Fruit fly (Drosophila melanogaster) whole organism, prepupa: Measurements from ENCODE around the gene TfIIS.

Source experiments
- Blimp-1 ChIP-seq: fragments of 200-800 bp; sonication (Bioruptor generic); optimal IDR thresholded peaks from 3 replicates; lab custom pipeline; 2017; ENCODE audit warnings: missing biosample characterization, missing genetic modification characterization, mild to moderate bottlenecking, moderate library complexity, missing genetic modification reagents
- CG10631 ChIP-seq: fragments of 200-800 bp; sonication (Bioruptor generic); optimal IDR thresholded peaks from 2 replicates; lab custom pipeline; 2016; ENCODE audit warnings: missing biosample characterization, missing genetic modification characterization
- CG10669 ChIP-seq: fragments of 200-800 bp; sonication (Bioruptor generic); optimal IDR thresholded peaks from 3 replicates; lab custom pipeline; 2018; ENCODE audit warnings: missing biosample characterization, mild to moderate bottlenecking, missing genetic modification characterization, moderate library complexity
- CG11294 ChIP-seq: fragments of 200-800 bp; sonication (Bioruptor generic); IDR thresholded peaks from 2 replicates; pipeline ENCODE4 v1.3.6; 2022; ENCODE audit warnings: missing biosample characterization, missing genetic modification characterization
- CG11902 ChIP-seq: fragments of 200-800 bp; sonication (Bioruptor generic); optimal IDR thresholded peaks from 3 replicates; lab custom pipeline; 2016; ENCODE audit warnings: missing biosample characterization, missing genetic modification characterization
- CG3032 ChIP-seq: fragments of 200-800 bp; optimal IDR thresholded peaks from 2 replicates; lab custom pipeline; 2019; ENCODE audit warnings: missing biosample characterization, mild to moderate bottlenecking, missing genetic modification characterization, moderate library complexity
- CG31627 ChIP-seq: fragments of 200-800 bp; sonication (Bioruptor generic); optimal IDR thresholded peaks from 3 replicates; lab custom pipeline; 2016; ENCODE audit warnings: missing biosample characterization, missing genetic modification characterization
- CG34406 ChIP-seq: fragments of 200-800 bp; sonication (Bioruptor generic); optimal IDR thresholded peaks from 3 replicates; lab custom pipeline; 2016; ENCODE audit warnings: missing biosample characterization, missing genetic modification characterization
- CG4318 ChIP-seq: fragments of 200-800 bp; sonication (Bioruptor generic); optimal IDR thresholded peaks from 3 replicates; lab custom pipeline; 2017; ENCODE audit warnings: missing biosample characterization, mild to moderate bottlenecking, missing genetic modification characterization
- CG6163 ChIP-seq: fragments of 200-800 bp; sonication (Bioruptor generic); IDR thresholded peaks from 3 replicates; pipeline ENCODE4 v1.3.6; 2022; ENCODE audit warnings: missing biosample characterization, missing genetic modification characterization
- CG6276 ChIP-seq: fragments of 200-800 bp; sonication (Bioruptor generic); optimal IDR thresholded peaks from 2 replicates; lab custom pipeline; 2017; ENCODE audit warnings: missing biosample characterization, mild to moderate bottlenecking, missing genetic modification characterization
- CG6792 ChIP-seq: fragments of 200-800 bp; sonication (Bioruptor generic); optimal IDR thresholded peaks from 3 replicates; lab custom pipeline; 2016; ENCODE audit warnings: missing biosample characterization, missing genetic modification characterization
- CG6854 ChIP-seq: fragments of 200-800 bp; sonication (Bioruptor generic); optimal IDR thresholded peaks from 2 replicates; lab custom pipeline; 2017; ENCODE audit warnings: missing biosample characterization, mild to moderate bottlenecking, missing genetic modification characterization
- CG8119 ChIP-seq: fragments of 200-800 bp; sonication (Bioruptor generic); IDR thresholded peaks from 3 replicates; pipeline ENCODE4 v1.3.6; 2022; ENCODE audit warnings: missing biosample characterization, missing genetic modification characterization
- CG8319 ChIP-seq: fragments of 200-800 bp; sonication (Bioruptor generic); optimal IDR thresholded peaks from 3 replicates; lab custom pipeline; 2016; ENCODE audit warnings: missing biosample characterization, missing genetic modification characterization
- CG8632 ChIP-seq: fragments of 200-800 bp; sonication (Bioruptor generic); optimal IDR thresholded peaks from 3 replicates; lab custom pipeline; 2016; ENCODE audit warnings: missing biosample characterization, missing genetic modification characterization
- Eip78C ChIP-seq: fragments of 200-800 bp; sonication (Bioruptor generic); peaks from one replicate; lab custom pipeline; 2016; ENCODE audit warnings: missing biosample characterization, missing genetic modification characterization
- Eip93F ChIP-seq: fragments of 200-800 bp; sonication (Bioruptor generic); optimal IDR thresholded peaks from 2 replicates; lab custom pipeline; 2016; ENCODE audit warnings: missing biosample characterization, mild to moderate bottlenecking, missing genetic modification characterization
- Ets21C ChIP-seq: fragments of 200-800 bp; sonication (Bioruptor generic); optimal IDR thresholded peaks from 3 replicates; lab custom pipeline; 2016; ENCODE audit warnings: missing biosample characterization, missing genetic modification characterization
- Hr38 ChIP-seq: sonication (Bioruptor generic); optimal IDR thresholded peaks from 2 replicates; lab custom pipeline; 2016; ENCODE audit warnings: missing biosample characterization, missing genetic modification characterization
- Lpt ChIP-seq: fragments of 200-800 bp; sonication (Bioruptor generic); optimal IDR thresholded peaks from 3 replicates; lab custom pipeline; 2016; ENCODE audit warnings: missing biosample characterization, missing genetic modification characterization
- Sox102F ChIP-seq: fragments of 200-800 bp; sonication (Bioruptor generic); optimal IDR thresholded peaks from 2 replicates; lab custom pipeline; 2016; ENCODE audit warnings: missing biosample characterization, mild to moderate bottlenecking, missing genetic modification characterization
- Sox14 ChIP-seq: fragments of 200-800 bp; sonication (Bioruptor generic); optimal IDR thresholded peaks from 3 replicates; lab custom pipeline; 2016; ENCODE audit warnings: missing biosample characterization, missing genetic modification characterization
- achi ChIP-seq: fragments of 200-800 bp; sonication (Bioruptor generic); optimal IDR thresholded peaks from 3 replicates; lab custom pipeline; 2016; ENCODE audit warnings: missing biosample characterization, missing genetic modification characterization
- cyc ChIP-seq: fragments of 200-800 bp; sonication (Bioruptor generic); optimal IDR thresholded peaks from 3 replicates; lab custom pipeline; 2016; ENCODE audit warnings: missing biosample characterization, missing genetic modification characterization
- dac ChIP-seq: fragments of 200-800 bp; sonication (Bioruptor generic); optimal IDR thresholded peaks from 2 replicates; lab custom pipeline; 2017; ENCODE audit warnings: missing biosample characterization, mild to moderate bottlenecking, missing genetic modification characterization
- esn ChIP-seq: fragments of 200-800 bp; sonication (Bioruptor generic); optimal IDR thresholded peaks from 2 replicates; lab custom pipeline; 2016; ENCODE audit warnings: missing biosample characterization, mild to moderate bottlenecking, missing genetic modification characterization, moderate library complexity
- lz ChIP-seq: fragments of 200-800 bp; sonication (Bioruptor generic); optimal IDR thresholded peaks from 3 replicates; lab custom pipeline; 2016; ENCODE audit warnings: missing biosample characterization, missing genetic modification characterization
- spab ChIP-seq: fragments of 200-800 bp; sonication (Bioruptor generic); optimal IDR thresholded peaks from 2 replicates; lab custom pipeline; 2017; ENCODE audit warnings: missing biosample characterization, mild to moderate bottlenecking, missing genetic modification characterization, missing genetic modification reagents
- ss ChIP-seq, 2 experiments: fragments of 200-800 bp; sonication (Bioruptor generic); optimal IDR thresholded peaks; 2 replicates in 1 of 2; 3 replicates in 1 of 2; lab custom pipeline; 2017 to 2018; ENCODE audit warnings: mild to moderate bottlenecking in 2 of 2, missing biosample characterization in 2 of 2, missing genetic modification characterization in 2 of 2, moderate library complexity in 1 of 2
- topi ChIP-seq: fragments of 200-800 bp; sonication (Bioruptor generic); optimal IDR thresholded peaks from 3 replicates; lab custom pipeline; 2016; ENCODE audit warnings: missing biosample characterization, missing genetic modification characterization

TfIIS gene

DNA sequence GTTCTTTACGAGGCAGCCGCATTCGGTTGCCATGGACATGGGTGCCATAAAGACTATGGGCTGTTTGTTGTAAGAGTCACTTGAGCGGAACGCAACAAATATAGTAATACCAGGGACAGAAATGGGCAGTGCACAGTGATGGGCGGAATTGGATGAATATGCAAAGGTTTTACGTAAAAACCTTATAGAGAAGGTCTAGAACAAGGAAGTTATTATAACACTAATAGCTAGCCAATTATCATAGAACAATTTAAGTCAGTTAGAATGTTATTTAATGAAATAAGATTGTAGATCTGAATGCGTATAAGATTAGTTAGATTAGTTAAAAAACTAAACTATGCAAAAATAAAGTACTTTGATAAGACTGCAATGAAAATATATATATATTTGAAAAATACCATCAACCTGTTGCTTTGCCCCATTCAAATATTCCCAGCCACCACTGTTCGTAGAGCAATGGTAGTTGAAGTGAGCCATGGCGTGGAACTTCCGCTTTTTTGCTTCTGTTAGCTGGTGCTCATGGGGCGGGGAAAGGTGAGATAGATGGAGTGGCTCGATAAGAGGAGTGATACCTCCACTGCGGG, 7.7 kb downstream of the TfIIS start:
- TF ChIP-seq CG4318 (GFP tag; lab: Kevin White, UChicago): no peak
- TF ChIP-seq CG8119 (GFP tag; lab: Robert Waterston, UW): peak; percentile 31; the same call in 1 of the 3 replicates
- TF ChIP-seq Lpt: peak; percentile 18
- TF ChIP-seq CG6276 (GFP tag; lab: Kevin White, UChicago): no peak
- no peak for TF ChIP-seq CG10669 (GFP tag; lab: Kevin White, UChicago)
- TF ChIP-seq CG10631 (GFP tag; lab: Kevin White, UChicago): peak; percentile 49

DNA sequence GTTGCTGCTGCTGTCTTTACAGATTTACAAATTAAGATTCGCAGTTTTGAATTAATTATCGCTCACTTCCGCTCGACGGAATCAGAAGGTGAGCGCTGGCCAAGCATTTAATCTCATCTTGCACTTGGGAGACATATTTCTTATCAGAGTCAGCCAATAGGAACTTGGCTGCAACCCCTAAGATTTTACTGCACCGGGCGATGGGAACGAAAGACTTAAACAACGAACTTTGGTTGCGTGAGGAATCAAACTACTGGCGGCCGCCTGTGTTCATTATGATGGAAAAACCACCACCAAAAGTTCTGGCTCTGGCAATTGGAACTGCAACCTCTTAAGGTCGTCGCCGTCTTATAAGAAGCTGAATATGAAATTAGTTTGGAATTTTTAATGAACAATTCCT, 16.8 kb downstream of the TfIIS start:
- no peak for TF ChIP-seq CG3032 (tag; lab: Kevin White, UChicago)
- TF ChIP-seq CG6854 (GFP tag; lab: Kevin White, UChicago): no peak
- TF ChIP-seq CG8119 (GFP tag; lab: Robert Waterston, UW): no peak
- TF ChIP-seq Lpt: no peak
- TF ChIP-seq ss (GFP tag; optimal IDR thresholded peaks at IDR 0.05; lab: Kevin White, UChicago): no peak
- TF ChIP-seq dac (GFP tag; lab: Kevin White, UChicago): no peak
- no peak for TF ChIP-seq CG6792 (GFP tag; lab: Kevin White, UChicago)
- no peak for TF ChIP-seq CG11294 (GFP tag; lab: Robert Waterston, UW)
- TF ChIP-seq Blimp-1: no peak

DNA sequence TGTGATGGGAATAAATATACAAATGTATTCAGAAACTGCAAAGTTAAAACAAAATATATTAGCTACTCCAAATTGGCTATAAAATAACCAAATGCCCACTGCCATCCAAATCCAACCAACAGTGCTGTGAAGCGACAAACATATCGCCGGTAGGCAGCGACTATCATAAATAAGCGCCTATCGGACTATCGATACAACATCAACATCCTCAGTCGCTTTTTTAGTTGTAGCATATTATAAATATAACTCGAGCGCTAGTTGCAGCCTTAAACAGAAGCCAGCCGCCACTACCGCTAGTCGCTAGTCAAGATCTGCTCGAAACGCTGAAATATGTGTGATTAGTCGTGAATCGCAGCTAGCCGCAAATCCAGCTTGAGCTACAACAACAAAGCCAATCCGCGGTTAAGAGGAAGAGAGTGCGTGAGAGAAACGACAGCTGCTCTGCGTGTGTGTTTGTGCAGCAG, 21.2 kb downstream of the TfIIS start:
- no peak for TF ChIP-seq Sox102F (GFP tag; lab: Kevin White, UChicago)
- TF ChIP-seq cyc (GFP tag; lab: Kevin White, UChicago): peak; percentile 43
- TF ChIP-seq CG3032 (tag; lab: Kevin White, UChicago): peak; percentile 28
- peak; percentile 16 for TF ChIP-seq CG31627
- no peak for TF ChIP-seq achi
- peak; percentile 23 for TF ChIP-seq esn (GFP tag; lab: Kevin White, UChicago)
- TF ChIP-seq lz (GFP tag; lab: Kevin White, UChicago): peak; percentile 43
- no peak for TF ChIP-seq CG8632 (GFP tag; lab: Kevin White, UChicago)
- TF ChIP-seq CG8319 (GFP tag; lab: Kevin White, UChicago): no peak
- TF ChIP-seq CG6854 (GFP tag; lab: Kevin White, UChicago): peak; percentile 55
- peak; percentile 44; the same call in 1 of the 3 replicates for TF ChIP-seq CG6163
- no peak for TF ChIP-seq CG11902

DNA sequence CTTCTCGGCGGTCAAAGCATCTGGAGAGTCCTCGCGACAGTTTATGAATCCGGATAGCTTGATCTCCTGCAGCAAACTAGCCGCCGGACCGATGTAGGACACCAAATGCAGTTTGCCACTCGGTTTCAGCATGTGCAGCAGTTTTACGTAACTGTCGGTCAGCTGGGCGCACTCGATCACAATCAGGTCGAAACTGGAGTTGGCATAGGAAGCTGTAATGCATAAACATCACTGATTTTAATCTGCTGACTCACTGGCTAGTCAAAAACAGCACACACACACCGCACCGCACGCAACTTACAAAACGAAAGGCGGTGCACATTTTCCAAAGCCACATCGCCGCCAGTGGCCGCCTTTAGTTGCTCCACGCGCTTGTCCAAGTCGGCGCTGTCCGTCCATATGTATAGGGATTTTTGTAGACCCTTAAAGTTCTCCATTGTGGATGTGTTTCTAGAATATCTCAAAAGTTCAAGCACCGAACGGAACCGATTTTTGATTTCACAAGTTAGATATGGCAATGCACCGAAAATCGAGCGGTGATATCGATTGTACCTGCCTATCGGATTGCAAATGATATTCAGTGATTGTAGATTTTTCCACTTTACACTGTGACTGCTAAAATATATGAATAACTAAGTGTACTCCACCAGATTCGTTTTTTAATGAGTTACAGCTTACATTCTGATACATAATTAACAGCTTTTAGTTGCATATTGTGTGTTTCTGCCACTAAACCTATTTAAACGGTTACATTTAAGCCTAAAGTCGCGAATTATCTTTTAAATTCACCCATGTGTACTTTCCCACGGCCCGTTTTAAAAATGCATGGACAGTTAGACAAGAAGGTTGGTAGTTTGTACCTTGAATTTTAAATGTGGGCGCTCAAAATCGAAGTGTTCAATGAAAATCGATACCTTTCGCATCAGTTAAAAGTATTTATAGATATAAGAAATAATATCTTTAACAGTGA, 21.9 kb downstream of the TfIIS start, which contains the start of gene CIAPIN1:
Gene CIAPIN1, minus strand, starts transcription at position 523 of the 970 bp plus-strand sequence.
- no peak for TF ChIP-seq CG34406 (GFP tag; lab: Kevin White, UChicago)
- TF ChIP-seq Eip78C: peak; percentile 8
- no peak for TF ChIP-seq CG8632 (GFP tag; lab: Kevin White, UChicago)

DNA sequence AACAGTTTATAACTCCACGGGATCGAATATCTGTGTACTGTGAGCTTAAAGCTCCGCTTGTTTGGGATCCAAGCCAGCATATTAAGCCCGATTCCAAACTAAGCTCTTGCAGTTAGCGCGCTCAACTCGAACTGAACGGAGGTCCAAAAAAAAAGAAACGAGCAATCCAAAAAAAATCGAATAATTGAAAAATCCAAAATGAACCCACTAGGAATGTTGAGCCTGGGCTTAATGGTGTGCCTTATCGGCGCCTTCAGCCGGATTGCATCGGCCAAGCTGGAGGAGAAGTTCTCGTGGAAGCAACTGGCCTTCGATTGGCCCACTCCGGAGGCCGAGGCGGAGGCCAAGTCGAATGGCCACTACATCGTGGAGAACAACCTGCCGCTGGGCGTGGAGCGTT, 25.2 kb downstream of the TfIIS start, which contains the start of gene yellow-c:
Gene yellow-c, plus strand, starts transcription at position 29 of the 400 bp plus-strand sequence.
- no peak for TF ChIP-seq achi
- TF ChIP-seq Eip78C: no peak
- no peak for TF ChIP-seq CG6163
- no peak for TF ChIP-seq CG10631 (GFP tag; lab: Kevin White, UChicago)
- no peak for TF ChIP-seq esn (GFP tag; lab: Kevin White, UChicago)
- no peak for TF ChIP-seq Blimp-1
- no peak for TF ChIP-seq CG10669 (GFP tag; lab: Kevin White, UChicago)
- no peak for TF ChIP-seq Hr38 (GFP tag; lab: Kevin White, UChicago)
- no peak for TF ChIP-seq Eip93F (GFP tag; lab: Kevin White, UChicago)
- no peak for TF ChIP-seq Lpt
- no peak for TF ChIP-seq Sox14
- TF ChIP-seq ss (GFP tag; optimal IDR thresholded peaks at IDR 0.05; lab: Kevin White, UChicago): no peak
- no peak for TF ChIP-seq CG34406 (GFP tag; lab: Kevin White, UChicago)
- TF ChIP-seq Ets21C (GFP tag; lab: Kevin White, UChicago): no peak
- TF ChIP-seq spab (GFP tag; lab: Kevin White, UChicago): no peak
- TF ChIP-seq topi: no peak
- TF ChIP-seq, all 60 proteins: peak for 0
